Fruit fly (Drosophila melanogaster) whole organism, embryonic: ENCODE data around the gene CG13127.

Experiments used
- Atf-2 ChIP-seq: fragments of 200-800 bp; sonication (Bioruptor generic); optimal IDR thresholded peaks from 2 replicates; lab custom pipeline; 2016; ENCODE audit warnings: missing biosample characterization, missing genetic modification characterization
- CG10431 ChIP-seq: fragments of 200-800 bp; sonication (Bioruptor generic); optimal IDR thresholded peaks from 3 replicates; lab custom pipeline; 2018; ENCODE audit warnings: missing biosample characterization, mild to moderate bottlenecking, missing genetic modification characterization
- CG10979 ChIP-seq: fragments of 200-800 bp; sonication (Bioruptor generic); optimal IDR thresholded peaks from 2 replicates; lab custom pipeline; 2018; ENCODE audit warnings: missing biosample characterization, mild to moderate bottlenecking, missing genetic modification characterization, moderate library complexity
- CG11398 ChIP-seq: fragments of 200-800 bp; sonication (Bioruptor generic); optimal IDR thresholded peaks from 2 replicates; lab custom pipeline; 2016; ENCODE audit warnings: missing biosample characterization, missing genetic modification characterization
- CG12391 ChIP-seq: fragments of 200-800 bp; sonication (Bioruptor generic); optimal IDR thresholded peaks from 3 replicates; lab custom pipeline; 2018; ENCODE audit warnings: missing biosample characterization, mild to moderate bottlenecking, missing genetic modification characterization, moderate library complexity
- CG12659 ChIP-seq: fragments of 200-800 bp; sonication (Bioruptor generic); optimal IDR thresholded peaks from 3 replicates; lab custom pipeline; 2017; ENCODE audit warnings: mild to moderate bottlenecking, missing biosample characterization, missing genetic modification reagents, missing genetic modification characterization
- CG13775 ChIP-seq: fragments of 200-800 bp; sonication (Bioruptor generic); optimal IDR thresholded peaks from 3 replicates; lab custom pipeline; 2017; ENCODE audit warnings: missing biosample characterization, mild to moderate bottlenecking, missing genetic modification characterization
- CG13894 ChIP-seq: fragments of 200-800 bp; sonication (Bioruptor generic); optimal IDR thresholded peaks from 3 replicates; lab custom pipeline; 2018; ENCODE audit warnings: missing biosample characterization, mild to moderate bottlenecking, missing genetic modification characterization, moderate library complexity
- CG14667 ChIP-seq: fragments of 200-800 bp; sonication (Bioruptor generic); IDR thresholded peaks from 2 replicates; pipeline ENCODE4 v1.3.6; 2022; ENCODE audit warnings: missing biosample characterization, missing genetic modification characterization
- CG15696 ChIP-seq: fragments of 200-800 bp; sonication (Bioruptor generic); optimal IDR thresholded peaks from 2 replicates; lab custom pipeline; 2019; ENCODE audit warnings: missing biosample characterization, mild to moderate bottlenecking, missing genetic modification characterization, moderate library complexity
- CG1602 ChIP-seq: fragments of 200-800 bp; sonication (Bioruptor generic); optimal IDR thresholded peaks from 3 replicates; lab custom pipeline; 2016; ENCODE audit warnings: missing biosample characterization, missing genetic modification characterization
- CG18262 ChIP-seq: fragments of 200-800 bp; optimal IDR thresholded peaks from 3 replicates; lab custom pipeline; 2019; ENCODE audit warnings: missing biosample characterization, mild to moderate bottlenecking, missing genetic modification characterization, moderate library complexity
- CG2116 ChIP-seq: fragments of 200-800 bp; sonication (Bioruptor generic); optimal IDR thresholded peaks from 3 replicates; lab custom pipeline; 2018; ENCODE audit warnings: missing biosample characterization, mild to moderate bottlenecking, missing genetic modification characterization
- CG30020 ChIP-seq: fragments of 200-800 bp; optimal IDR thresholded peaks from 2 replicates; lab custom pipeline; 2019; ENCODE audit warnings: missing biosample characterization, mild to moderate bottlenecking, missing genetic modification characterization, moderate library complexity
- CG30403 ChIP-seq: fragments of 200-800 bp; sonication (Bioruptor generic); optimal IDR thresholded peaks from 3 replicates; lab custom pipeline; 2016; ENCODE audit warnings: missing biosample characterization, missing genetic modification characterization
- CG31441 ChIP-seq: fragments of 200-800 bp; sonication (Bioruptor generic); IDR thresholded peaks from 2 replicates; pipeline ENCODE4 v1.3.6; 2022; ENCODE audit warnings: missing biosample characterization, missing genetic modification characterization
- CG4404 ChIP-seq: fragments of 200-800 bp; sonication (Bioruptor generic); IDR thresholded peaks from 2 replicates; pipeline ENCODE4 v1.3.6; 2022; ENCODE audit warnings: missing biosample characterization, missing genetic modification characterization
- CG7556 ChIP-seq: fragments of 200-800 bp; sonication (Bioruptor generic); optimal IDR thresholded peaks from 2 replicates; lab custom pipeline; 2017; ENCODE audit warnings: missing biosample characterization, mild to moderate bottlenecking, missing genetic modification characterization
- CG7786 ChIP-seq: fragments of 200-800 bp; sonication (Bioruptor generic); optimal IDR thresholded peaks from 2 replicates; lab custom pipeline; 2016; ENCODE audit warnings: missing biosample characterization, missing genetic modification characterization
- CG8290 ChIP-seq, 3 experiments: fragments of 200-800 bp; sonication (Bioruptor generic); optimal IDR thresholded peaks; 2 replicates each; lab custom pipeline; 2016 to 2019; ENCODE audit warnings: missing biosample characterization in 3 of 3, missing genetic modification characterization in 3 of 3, mild to moderate bottlenecking in 2 of 3, moderate library complexity in 1 of 3
- CG8924 ChIP-seq: fragments of 200-800 bp; optimal IDR thresholded peaks from 3 replicates; lab custom pipeline; 2019; ENCODE audit warnings: missing biosample characterization, mild to moderate bottlenecking, missing genetic modification characterization, moderate library complexity
- CG9437 ChIP-seq: fragments of 200-800 bp; sonication (Bioruptor generic); optimal IDR thresholded peaks from 2 replicates; lab custom pipeline; 2018; ENCODE audit warnings: missing biosample characterization, mild to moderate bottlenecking, missing genetic modification characterization
- CG9727 ChIP-seq: fragments of 200-800 bp; sonication (Bioruptor generic); optimal IDR thresholded peaks from 3 replicates; lab custom pipeline; 2017; ENCODE audit warnings: missing biosample characterization, mild to moderate bottlenecking, missing genetic modification characterization
- Dfd ChIP-seq, 2 experiments: fragments of >200 bp; optimal IDR thresholded peaks; 2 replicates each; lab custom pipeline; 2017; ENCODE audit warnings: missing biosample characterization in 2 of 2, missing genetic modification characterization in 2 of 2
- Hsf ChIP-seq: fragments of 200-800 bp; sonication (Bioruptor generic); optimal IDR thresholded peaks from 3 replicates; lab custom pipeline; 2016; ENCODE audit warnings: missing biosample characterization, missing genetic modification characterization
- Lhr ChIP-seq: fragments of 200-800 bp; sonication (Bioruptor generic); optimal IDR thresholded peaks from 3 replicates; lab custom pipeline; 2017; ENCODE audit warnings: mild to moderate bottlenecking, missing biosample characterization, missing genetic modification reagents, missing genetic modification characterization
- Ssrp ChIP-seq: fragments of 200-800 bp; sonication (Bioruptor generic); optimal IDR thresholded peaks from 2 replicates; lab custom pipeline; 2018; ENCODE audit warnings: missing biosample characterization, mild to moderate bottlenecking, missing genetic modification characterization, moderate library complexity
- Tbp ChIP-seq: fragments of >200 bp; optimal IDR thresholded peaks from 2 replicates; lab custom pipeline; 2018; ENCODE audit warnings: missing biosample characterization, missing genetic modification characterization
- Usf ChIP-seq: fragments of 200-800 bp; sonication (Bioruptor generic); optimal IDR thresholded peaks from 2 replicates; lab custom pipeline; 2017; ENCODE audit warnings: missing genotype, missing biosample characterization, missing genetic modification characterization
- ap ChIP-seq: fragments of 200-800 bp; sonication (Bioruptor generic); IDR thresholded peaks from 2 replicates; pipeline ENCODE4 v1.3.6; 2022; ENCODE audit warnings: missing biosample characterization, missing genetic modification characterization
- az2 ChIP-seq: fragments of 200-800 bp; sonication (Bioruptor generic); optimal IDR thresholded peaks from 3 replicates; lab custom pipeline; 2016; ENCODE audit warnings: missing biosample characterization, missing genetic modification characterization
- bsh ChIP-seq, 2 experiments: fragments of 200-800 bp; sonication (Bioruptor generic); optimal IDR thresholded peaks; 2 replicates each; lab custom pipeline; 2017 to 2018; ENCODE audit warnings: mild to moderate bottlenecking in 2 of 2, missing biosample characterization in 2 of 2, missing genetic modification characterization in 2 of 2, moderate library complexity in 1 of 2
- dmrt11E ChIP-seq: fragments of 200-800 bp; sonication (Bioruptor generic); optimal IDR thresholded peaks from 3 replicates; lab custom pipeline; 2018; ENCODE audit warnings: missing biosample characterization, mild to moderate bottlenecking, missing genetic modification characterization, moderate library complexity
- dpn ChIP-seq, 2 experiments: fragments of 200-800 bp; sonication (Bioruptor generic); optimal IDR thresholded peaks; 3 replicates each; lab custom pipeline; 2016; ENCODE audit warnings: missing biosample characterization in 2 of 2, missing genetic modification characterization in 2 of 2
- gcm2 ChIP-seq: fragments of 200-800 bp; sonication (Bioruptor generic); optimal IDR thresholded peaks from 2 replicates; lab custom pipeline; 2016; ENCODE audit warnings: missing biosample characterization, missing genetic modification characterization
- grau ChIP-seq: fragments of 200-800 bp; optimal IDR thresholded peaks from 3 replicates; lab custom pipeline; 2019; ENCODE audit warnings: missing biosample characterization, mild to moderate bottlenecking, missing genetic modification characterization, moderate library complexity
- ind ChIP-seq: fragments of 200-800 bp; sonication (Bioruptor generic); optimal IDR thresholded peaks from 3 replicates; lab custom pipeline; 2016; ENCODE audit warnings: missing biosample characterization, missing genetic modification characterization
- lilli ChIP-seq: fragments of 200-800 bp; sonication (Bioruptor generic); optimal IDR thresholded peaks from 3 replicates; lab custom pipeline; 2016; ENCODE audit warnings: missing biosample characterization, missing genetic modification characterization
- lola ChIP-seq, 3 experiments: fragments of >200 bp in 2 of 3; fragments of 200-800 bp in 1 of 3; sonication (Bioruptor generic) in 1 of 3; optimal IDR thresholded peaks; 2 replicates each; lab custom pipeline; 2017 to 2019; ENCODE audit warnings: missing biosample characterization in 3 of 3, missing genetic modification characterization in 3 of 3, mild to moderate bottlenecking in 1 of 3, moderate library complexity in 1 of 3
- nerfin-1 ChIP-seq: fragments of 200-800 bp; sonication (Bioruptor generic); optimal IDR thresholded peaks from 3 replicates; lab custom pipeline; 2019; ENCODE audit warnings: missing biosample characterization, mild to moderate bottlenecking, missing genetic modification characterization, moderate library complexity
- nmo ChIP-seq: fragments of 200-800 bp; sonication (Bioruptor generic); optimal IDR thresholded peaks from 2 replicates; lab custom pipeline; 2018; ENCODE audit warnings: missing biosample characterization, mild to moderate bottlenecking, missing genetic modification characterization, moderate library complexity
- phol ChIP-seq: fragments of 200-800 bp; sonication (Bioruptor generic); optimal IDR thresholded peaks from 3 replicates; lab custom pipeline; 2018; ENCODE audit warnings: missing biosample characterization, mild to moderate bottlenecking, missing genetic modification characterization, moderate library complexity
- pnt ChIP-seq: fragments of 200-800 bp; sonication (Bioruptor generic); optimal IDR thresholded peaks from 3 replicates; lab custom pipeline; 2016; ENCODE audit warnings: missing biosample characterization, missing genetic modification characterization
- pum ChIP-seq: fragments of 200-800 bp; sonication (Bioruptor generic); optimal IDR thresholded peaks from 2 replicates; lab custom pipeline; 2016; ENCODE audit warnings: missing biosample characterization, missing genetic modification characterization
- row ChIP-seq: fragments of 200-800 bp; sonication (Bioruptor generic); IDR thresholded peaks from 3 replicates; pipeline ENCODE4 v1.3.6; 2022; ENCODE audit warnings: missing biosample characterization, missing genetic modification characterization
- unpg ChIP-seq: fragments of 200-800 bp; sonication (Bioruptor generic); optimal IDR thresholded peaks from 3 replicates; lab custom pipeline; 2018; ENCODE audit warnings: missing biosample characterization, mild to moderate bottlenecking, missing genetic modification characterization, moderate library complexity
- vnd ChIP-seq: fragments of 200-800 bp; sonication (Bioruptor generic); IDR thresholded peaks from 3 replicates; pipeline ENCODE4 v1.3.6; 2022; ENCODE audit warnings: missing biosample characterization, missing genetic modification characterization; ENCODE audit not compliant: partially characterized antibody
- zen ChIP-seq: fragments of 200-800 bp; sonication (Bioruptor generic); optimal IDR thresholded peaks from 3 replicates; lab custom pipeline; 2018; ENCODE audit warnings: missing biosample characterization, mild to moderate bottlenecking, missing genetic modification characterization, moderate library complexity
- zf30C ChIP-seq: fragments of 200-800 bp; sonication (Bioruptor generic); optimal IDR thresholded peaks from 3 replicates; lab custom pipeline; 2018; ENCODE audit warnings: missing biosample characterization, mild to moderate bottlenecking, missing genetic modification characterization

CG13127 gene

DNA sequence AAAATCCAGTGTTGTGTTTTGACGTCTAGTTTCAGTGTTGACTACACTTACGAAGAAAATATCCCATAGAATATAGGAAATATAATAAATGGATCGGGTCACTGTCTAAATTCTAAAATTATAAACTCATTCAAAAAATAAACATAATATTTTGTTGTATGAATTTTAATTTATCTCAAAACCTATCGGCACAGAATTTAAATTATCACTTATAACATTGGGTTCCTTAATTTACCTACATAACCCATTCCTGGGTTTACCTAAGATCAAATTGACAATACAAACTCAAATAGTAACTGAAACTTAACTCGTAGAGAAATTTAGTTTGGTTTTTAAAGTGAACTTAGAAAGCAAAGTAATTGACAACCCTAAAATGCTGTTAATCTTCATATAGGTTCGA, 29.9 kb upstream of the CG13127 start:
- TF ChIP-seq phol (tag; lab: Kevin White, UChicago) (peak; percentile 43), Tbp (GFP tag; lab: Kevin White, UChicago) (no peak), lola (GFP tag; optimal IDR thresholded peaks at IDR 0.05; lab: Kevin White, UChicago) (peak in 1 of 3 experiments; percentile 55), CG14667 (GFP tag; lab: Robert Waterston, UW) (no peak), Lhr (peak; percentile 10), CG9727 (GFP tag; lab: Kevin White, UChicago) (peak; percentile 57), bsh (GFP tag; optimal IDR thresholded peaks at IDR 0.05; lab: Kevin White, UChicago) (peak in 1 of 2 experiments; percentile 23), CG18262 (tag; lab: Kevin White, UChicago) (peak; percentile 66), nerfin-1 (tag; lab: Kevin White, UChicago) (peak; percentile 26), CG11398 (GFP tag; lab: Kevin White, UChicago) (no peak), Dfd (GFP tag; optimal IDR thresholded peaks at IDR 0.05; lab: Kevin White, UChicago) (no peak), ind (GFP tag; lab: Kevin White, UChicago) (peak; percentile 2), CG8924 (peak; percentile 60), unpg (GFP tag; lab: Kevin White, UChicago) (no peak), pum (GFP tag; lab: Kevin White, UChicago) (peak; percentile 30), pnt (GFP tag; lab: Kevin White, UChicago) (peak; percentile 11), CG7556 (GFP tag; lab: Kevin White, UChicago) (peak; percentile 45), CG1602 (peak; percentile 25), CG7786 (GFP tag; lab: Kevin White, UChicago) (peak; percentile 5), zf30C (GFP tag; lab: Kevin White, UChicago) (no peak), CG12391 (tag; lab: Kevin White, UChicago) (peak; percentile 48), Hsf (GFP tag; lab: Kevin White, UChicago) (peak; percentile 6), gcm2 (GFP tag; lab: Kevin White, UChicago) (no peak), lilli (GFP tag; lab: Kevin White, UChicago) (peak; percentile 40), grau (tag; lab: Kevin White, UChicago) (peak; percentile 35), CG2116 (GFP tag; lab: Kevin White, UChicago) (peak; percentile 26), CG30403 (GFP tag; lab: Kevin White, UChicago) (peak; percentile 22), dmrt11E (peak; percentile 51), CG12659 (GFP tag; lab: Kevin White, UChicago) (peak; percentile 9), nmo (peak; percentile 34), CG13894 (tag; lab: Kevin White, UChicago) (no peak), CG10979 (tag; lab: Kevin White, UChicago) (peak; percentile 46), CG31441 (0 out of 2 replicates have a peak, but pooled peaks have one; percentile 36), dpn (GFP tag; optimal IDR thresholded peaks at IDR 0.05; lab: Kevin White, UChicago) (peak in 1 of 2 experiments; percentile 23), CG10431 (GFP tag; lab: Kevin White, UChicago) (peak; percentile 9), zen (tag; lab: Kevin White, UChicago) (peak; percentile 28), az2 (peak; percentile 53), CG4404 (no peak), CG13775 (GFP tag; lab: Kevin White, UChicago) (peak; percentile 39), CG9437 (GFP tag; lab: Kevin White, UChicago) (peak; percentile 20), ap (GFP tag; lab: Robert Waterston, UW) (peak; percentile 30; the same call in 1 of the 2 replicates), Ssrp (tag; lab: Kevin White, UChicago) (peak; percentile 46), vnd (GFP tag; lab: Robert Waterston, UW) (no peak), Atf-2 (GFP tag; lab: Kevin White, UChicago) (peak; percentile 12), CG15696 (peak; percentile 41), Usf (GFP tag; lab: Kevin White, UChicago) (peak; percentile 0), row (GFP tag; lab: Robert Waterston, UW) (peak; percentile 53; the same call in 1 of the 3 replicates), CG8290 (GFP tag; optimal IDR thresholded peaks at IDR 0.05; lab: Kevin White, UChicago) (no peak), CG8290 (tag; optimal IDR thresholded peaks at IDR 0.05; lab: Kevin White, UChicago) (peak in 1 of 2 experiments; percentile 68), CG30020 (tag; lab: Kevin White, UChicago) (peak; percentile 19)
